Worm (Caenorhabditis elegans) whole organism, late embryonic: Measurements from ENCODE around the gene math-3.

Experiments
- C38D4.7 ChIP-seq: fragments of 200-800 bp; sonication (Bioruptor generic); optimal IDR thresholded peaks from 2 replicates; lab custom pipeline; 2018; ENCODE audit warnings: mild to moderate bottlenecking, missing genetic modification characterization, moderate library complexity, missing compliant biosample characterization
- K02D7.2 ChIP-seq: sonication (generic microtip); optimal IDR thresholded peaks from 2 replicates; lab custom pipeline; 2017; ENCODE audit warnings: mild to moderate bottlenecking, missing genetic modification characterization, missing compliant biosample characterization
- T23F11.4 ChIP-seq: fragments of 200-800 bp; sonication (Bioruptor generic); optimal IDR thresholded peaks from 2 replicates; lab custom pipeline; 2018; ENCODE audit warnings: mild to moderate bottlenecking, missing genetic modification characterization, missing compliant biosample characterization
- ama-1 ChIP-seq: fragments of 150-350 bp; optimal IDR thresholded peaks from 2 replicates; lab custom pipeline; 2014
- ceh-14 ChIP-seq: sonication (generic microtip); optimal IDR thresholded peaks from 2 replicates; lab custom pipeline; 2016; ENCODE audit warnings: missing genotype, missing genetic modification characterization, missing compliant biosample characterization
- ceh-18 ChIP-seq: sonication (generic microtip); optimal IDR thresholded peaks from 2 replicates; lab custom pipeline; 2016; ENCODE audit warnings: missing genetic modification characterization, missing compliant biosample characterization
- ceh-2 ChIP-seq: sonication (generic microtip); optimal IDR thresholded peaks from 2 replicates; lab custom pipeline; 2016; ENCODE audit warnings: missing genotype, missing genetic modification characterization, missing compliant biosample characterization
- ceh-22 ChIP-seq: sonication (generic microtip); optimal IDR thresholded peaks from 2 replicates; lab custom pipeline; 2017; ENCODE audit warnings: missing biosample characterization, missing genetic modification characterization
- ceh-30 ChIP-seq: fragments of 150-350 bp; optimal IDR thresholded peaks from 2 replicates; lab custom pipeline; 2014; ENCODE audit warnings: missing biosample characterization, missing genetic modification characterization
- ceh-31 ChIP-seq: sonication (generic microtip); optimal IDR thresholded peaks from 2 replicates; lab custom pipeline; 2016; ENCODE audit warnings: missing genetic modification characterization, missing compliant biosample characterization
- ceh-34 ChIP-seq: sonication (generic microtip); optimal IDR thresholded peaks from 2 replicates; lab custom pipeline; 2016; ENCODE audit warnings: mild to moderate bottlenecking, missing genetic modification characterization, missing compliant biosample characterization
- ceh-48 ChIP-seq: sonication (generic microtip); optimal IDR thresholded peaks from 2 replicates; lab custom pipeline; 2016; ENCODE audit warnings: missing genetic modification characterization, inconsistent platforms, missing compliant biosample characterization
- dmd-4 ChIP-seq: sonication (generic microtip); optimal IDR thresholded peaks from 2 replicates; lab custom pipeline; 2016; ENCODE audit warnings: borderline replicate concordance, missing genetic modification characterization, missing compliant biosample characterization
- dve-1 ChIP-seq: sonication (generic microtip); optimal IDR thresholded peaks from 2 replicates; lab custom pipeline; 2017; ENCODE audit warnings: antibody characterized with exemption, mild to moderate bottlenecking, missing genetic modification characterization, missing compliant biosample characterization
- elt-2 ChIP-seq: sonication (generic microtip); optimal IDR thresholded peaks from 2 replicates; lab custom pipeline; 2016; ENCODE audit warnings: missing genetic modification reagents, missing genetic modification characterization, missing compliant biosample characterization
- eyg-1 ChIP-seq: sonication (generic microtip); optimal IDR thresholded peaks from 2 replicates; lab custom pipeline; 2016; ENCODE audit warnings: missing genotype, missing genetic modification characterization, missing compliant biosample characterization
- fax-1 ChIP-seq: sonication (generic microtip); optimal IDR thresholded peaks from 2 replicates; lab custom pipeline; 2016; ENCODE audit warnings: missing genotype, missing genetic modification characterization, missing compliant biosample characterization
- fkh-10 ChIP-seq: fragments of 150-350 bp; optimal IDR thresholded peaks from 2 replicates; lab custom pipeline; 2014; ENCODE audit warnings: missing biosample characterization, missing genetic modification reagents, missing genetic modification characterization
- gmeb-2 ChIP-seq: sonication (generic microtip); optimal IDR thresholded peaks from 2 replicates; lab custom pipeline; 2016; ENCODE audit warnings: missing genetic modification characterization, inconsistent platforms, missing compliant biosample characterization
- hlh-15 ChIP-seq: sonication (generic microtip); optimal IDR thresholded peaks from 2 replicates; lab custom pipeline; 2016; ENCODE audit warnings: missing genetic modification characterization, missing compliant biosample characterization
- hlh-30 ChIP-seq: sonication (generic microtip); optimal IDR thresholded peaks from 2 replicates; lab custom pipeline; 2017; ENCODE audit warnings: antibody characterized with exemption, missing genetic modification characterization, missing compliant biosample characterization; ENCODE audit not compliant: insufficient read depth
- hlh-8 ChIP-seq: sonication (generic microtip); optimal IDR thresholded peaks from 2 replicates; lab custom pipeline; 2016; ENCODE audit warnings: missing genotype, missing genetic modification characterization, missing compliant biosample characterization
- madf-2 ChIP-seq: sonication (generic microtip); optimal IDR thresholded peaks from 2 replicates; lab custom pipeline; 2017; ENCODE audit warnings: missing genetic modification characterization, missing compliant biosample characterization
- nhr-232 ChIP-seq: sonication (generic microtip); optimal IDR thresholded peaks from 2 replicates; lab custom pipeline; 2016; ENCODE audit warnings: missing genetic modification characterization, missing compliant biosample characterization
- npax-4 ChIP-seq: sonication (generic microtip); optimal IDR thresholded peaks from 2 replicates; lab custom pipeline; 2016; ENCODE audit warnings: missing genetic modification characterization, missing compliant biosample characterization
- odd-2 ChIP-seq: sonication (generic microtip); optimal IDR thresholded peaks from 2 replicates; lab custom pipeline; 2017; ENCODE audit warnings: antibody characterized with exemption, mild to moderate bottlenecking, missing genetic modification characterization, missing compliant biosample characterization
- pat-9 ChIP-seq: fragments of 200-800 bp; sonication (Bioruptor generic); optimal IDR thresholded peaks from 2 replicates; lab custom pipeline; 2018; ENCODE audit warnings: mild to moderate bottlenecking, missing genetic modification characterization, moderate library complexity, missing compliant biosample characterization
- pax-1 ChIP-seq: fragments of 150-350 bp; optimal IDR thresholded peaks from 2 replicates; lab custom pipeline; 2014; ENCODE audit warnings: missing biosample characterization, missing genetic modification characterization
- pha-2 ChIP-seq: sonication (generic microtip); optimal IDR thresholded peaks from 2 replicates; lab custom pipeline; 2017; ENCODE audit warnings: mild to moderate bottlenecking, missing genetic modification characterization, missing compliant biosample characterization
- pqm-1 ChIP-seq: sonication (generic microtip); optimal IDR thresholded peaks from 2 replicates; lab custom pipeline; 2016; ENCODE audit warnings: missing genetic modification characterization, missing compliant biosample characterization
- pros-1 ChIP-seq: fragments of 150-350 bp; optimal IDR thresholded peaks from 2 replicates; lab custom pipeline; 2014; ENCODE audit warnings: missing biosample characterization, missing genetic modification reagents, missing genetic modification characterization
- ref-2 ChIP-seq: sonication (generic microtip); optimal IDR thresholded peaks from 2 replicates; lab custom pipeline; 2016; ENCODE audit warnings: missing genetic modification characterization, missing compliant biosample characterization
- sdc-2 ChIP-seq: sonication (generic microtip); optimal IDR thresholded peaks from 2 replicates; lab custom pipeline; 2016; ENCODE audit warnings: missing genotype, missing genetic modification characterization, missing compliant biosample characterization
- sox-4 ChIP-seq: sonication (generic microtip); optimal IDR thresholded peaks from 2 replicates; lab custom pipeline; 2017; ENCODE audit warnings: mild to moderate bottlenecking, missing genetic modification characterization, inconsistent platforms, missing compliant biosample characterization
- syd-9 ChIP-seq: sonication (generic microtip); optimal IDR thresholded peaks from 2 replicates; lab custom pipeline; 2016; ENCODE audit warnings: mild to moderate bottlenecking, missing genetic modification characterization, moderate library complexity, missing compliant biosample characterization
- tbx-2 ChIP-seq: sonication (generic microtip); optimal IDR thresholded peaks from 2 replicates; lab custom pipeline; 2016; ENCODE audit warnings: missing genetic modification characterization, missing compliant biosample characterization
- ttx-3 ChIP-seq: sonication (generic microtip); optimal IDR thresholded peaks from 2 replicates; lab custom pipeline; 2016; ENCODE audit warnings: missing genetic modification reagents, missing genetic modification characterization, missing compliant biosample characterization
- unc-3 ChIP-seq, 2 experiments: fragments of 200-800 bp in 1 of 2; sonication (Bioruptor generic) in 1 of 2; sonication (generic microtip) in 1 of 2; conservative IDR thresholded peaks in 1 of 2; optimal IDR thresholded peaks in 1 of 2; 2 replicates each; pipeline versions ENCODE4 v1.3.6 to Lab custom; 2016 to 2022; ENCODE audit warnings: missing compliant biosample characterization in 2 of 2, missing genetic modification characterization in 2 of 2, missing genetic modification reagents in 1 of 2
- unc-42 ChIP-seq: sonication (generic microtip); optimal IDR thresholded peaks from 2 replicates; lab custom pipeline; 2016; ENCODE audit warnings: missing genotype, missing genetic modification characterization, missing compliant biosample characterization
- unc-86 ChIP-seq: sonication (generic microtip); optimal IDR thresholded peaks from 2 replicates; lab custom pipeline; 2016; ENCODE audit warnings: missing genetic modification characterization, missing compliant biosample characterization

The math-3 gene

ce11 chrII:1736353-1736752 is 35.5 kb upstream of the math-3 start, which contains the start of gene ceh-83:
TSS of gene ceh-83 (minus strand) at chrII:1736533.
- TF ChIP-seq ceh-18 = no peak
- TF ChIP-seq K02D7.2 (tag; lab: Kevin White, UChicago) = no peak
- TF ChIP-seq dve-1 (tag; lab: Kevin White, UChicago) = no peak

- TF ChIP-seq elt-2 (tag; lab: Kevin White, UChicago) = no peak
- TF ChIP-seq ceh-14 (tag; lab: Kevin White, UChicago) = no peak
- TF ChIP-seq nhr-232 = no peak
- TF ChIP-seq pqm-1 (tag; lab: Kevin White, UChicago) = no peak
- no peak for TF ChIP-seq unc-86
- TF ChIP-seq eyg-1 (tag; lab: Kevin White, UChicago) = no peak
- TF ChIP-seq fax-1 = no peak
- no peak for TF ChIP-seq pax-1 (tag; lab: Kevin White, UChicago)
- TF ChIP-seq ceh-18 = no peak
- no peak for TF ChIP-seq ama-1 (lab: Kevin White, UChicago)
- no peak for TF ChIP-seq gmeb-2
- TF ChIP-seq ceh-48 = no peak
- no peak for TF ChIP-seq hlh-8 (tag; lab: Kevin White, UChicago)
- no peak for TF ChIP-seq syd-9
- TF ChIP-seq sdc-2 = no peak
- no peak for TF ChIP-seq pros-1 (tag; lab: Kevin White, UChicago)
Measured at ce11 chrII:1738844-1739243, 33.0 kb upstream of the math-3 start, which contains the start of the genes irld-9 and irld-33. TSS of gene irld-9 (minus strand) at chrII:1738944. TSS of gene irld-33 (plus strand) at chrII:1739052.

ce11 chrII:1741248-1741647 is 30.6 kb upstream of the math-3 start, which contains the start of gene K07G6.1:
TSS of gene K07G6.1 (plus strand) at chrII:1741548.
- TF ChIP-seq ceh-18 (no peak), ceh-48 (no peak), sox-4 (tag; lab: Kevin White, UChicago) (no peak), ceh-34 (tag; lab: Kevin White, UChicago) (no peak), odd-2 (tag; lab: Kevin White, UChicago) (no peak), fkh-10 (GFP tag; lab: Kevin White, UChicago) (no peak), ceh-31 (no peak), T23F11.4 (GFP tag; lab: Kevin White, UChicago) (no peak), pat-9 (tag; lab: Kevin White, UChicago) (no peak), ttx-3 (tag; lab: Kevin White, UChicago) (no peak), hlh-15 (tag; lab: Kevin White, UChicago) (no peak), unc-42 (no peak), ceh-30 (tag; lab: Kevin White, UChicago) (no peak), madf-2 (tag; lab: Kevin White, UChicago) (no peak), C38D4.7 (GFP tag; lab: Kevin White, UChicago) (no peak), pax-1 (tag; lab: Kevin White, UChicago) (no peak), ref-2 (tag; lab: Kevin White, UChicago) (no peak), pha-2 (tag; lab: Kevin White, UChicago) (no peak), dmd-4 (tag; lab: Kevin White, UChicago) (no peak), ceh-22 (tag; lab: Kevin White, UChicago) (no peak)
- TF ChIP-seq, all 69 proteins: peak for 0

ce11 chrII:1742535-1742934 is 29.4 kb upstream of the math-3 start, which contains the start of gene F36H5.12:
TSS of gene F36H5.12 (plus strand) at chrII:1742835.
- TF ChIP-seq ceh-14 (tag; lab: Kevin White, UChicago) = no peak
- TF ChIP-seq pqm-1 (tag; lab: Kevin White, UChicago) = no peak
- TF ChIP-seq hlh-8 (tag; lab: Kevin White, UChicago) = no peak
- TF ChIP-seq dmd-4 (tag; lab: Kevin White, UChicago) = no peak
- TF ChIP-seq pha-2 (tag; lab: Kevin White, UChicago) = no peak
- no peak for TF ChIP-seq ceh-2 (tag; lab: Kevin White, UChicago)
- TF ChIP-seq unc-3 (GFP tag; conservative IDR thresholded peaks at IDR 0.05; lab: Robert Waterston, UW) = no peak
- no peak for TF ChIP-seq unc-3 (tag; optimal IDR thresholded peaks at IDR 0.05; lab: Kevin White, UChicago)
- no peak for TF ChIP-seq npax-4 (tag; lab: Kevin White, UChicago)
- no peak for TF ChIP-seq hlh-30 (tag; lab: Kevin White, UChicago)
- TF ChIP-seq sox-4 (tag; lab: Kevin White, UChicago) = no peak
- no peak for TF ChIP-seq tbx-2 (tag; lab: Kevin White, UChicago)
- no peak for TF ChIP-seq syd-9
- TF ChIP-seq sdc-2 = no peak
